Worm (Caenorhabditis elegans) whole organism, mixed stage, embryonic: Measurements from ENCODE around the gene srh-73.
"Not testable (repeated sequence)": the region's sequence is repeated elsewhere in the genome, so short reads cannot be mapped to it uniquely, and the experiment has no call there.

ENCODE experiments used
- M03D4.4 ChIP-seq: sonication (generic microtip); optimal IDR thresholded peaks from 2 replicates; lab custom pipeline; 2017; ENCODE audit warnings: mild to moderate bottlenecking, missing genetic modification characterization, missing compliant biosample characterization
- bed-3 ChIP-seq: fragments of 200-800 bp; sonication (Bioruptor generic); optimal IDR thresholded peaks from 3 replicates; lab custom pipeline; 2018; ENCODE audit warnings: mild to moderate bottlenecking, missing genetic modification characterization, moderate library complexity, missing compliant biosample characterization
- blmp-1 ChIP-seq: fragments of 150-350 bp; optimal IDR thresholded peaks from 2 replicates; lab custom pipeline; 2014; ENCODE audit warnings: missing biosample characterization, missing genetic modification characterization
- ceh-39 ChIP-seq: fragments of 150-350 bp; optimal IDR thresholded peaks from 2 replicates; lab custom pipeline; 2014; ENCODE audit warnings: missing biosample characterization, missing genetic modification characterization
- ceh-43 ChIP-seq: fragments of 200-800 bp; sonication (Bioruptor generic); optimal IDR thresholded peaks from 2 replicates; lab custom pipeline; 2018; ENCODE audit warnings: mild to moderate bottlenecking, missing genetic modification characterization, moderate library complexity, missing compliant biosample characterization
- ceh-83 ChIP-seq: fragments of 200-800 bp; sonication (Bioruptor generic); optimal IDR thresholded peaks from 2 replicates; lab custom pipeline; 2018; ENCODE audit warnings: mild to moderate bottlenecking, missing genetic modification characterization, missing compliant biosample characterization
- ces-1 ChIP-seq: fragments of 150-350 bp; optimal IDR thresholded peaks from 2 replicates; lab custom pipeline; 2014; ENCODE audit warnings: missing biosample characterization, missing genetic modification reagents, missing genetic modification characterization
- drap-1 ChIP-seq: fragments of 200-800 bp; sonication (Bioruptor generic); optimal IDR thresholded peaks from 3 replicates; lab custom pipeline; 2018; ENCODE audit warnings: mild to moderate bottlenecking, missing genetic modification characterization, missing compliant biosample characterization
- elt-1 ChIP-seq: sonication (generic microtip); optimal IDR thresholded peaks from 2 replicates; lab custom pipeline; 2017; ENCODE audit warnings: missing genetic modification characterization, mild to moderate bottlenecking, missing compliant biosample characterization, antibody characterized with exemption, moderate library complexity, borderline replicate concordance; ENCODE audit not compliant: insufficient read depth
- elt-3 ChIP-seq: fragments of 150-350 bp; optimal IDR thresholded peaks from 2 replicates; lab custom pipeline; 2014; ENCODE audit warnings: missing biosample characterization, missing genetic modification characterization
- flh-1 ChIP-seq: fragments of 200-800 bp; sonication (Bioruptor generic); optimal IDR thresholded peaks from 2 replicates; lab custom pipeline; 2018; ENCODE audit warnings: mild to moderate bottlenecking, missing genetic modification characterization, moderate library complexity, missing compliant biosample characterization
- ham-2 ChIP-seq: fragments of 200-800 bp; sonication (Bioruptor generic); optimal IDR thresholded peaks from 2 replicates; lab custom pipeline; 2018; ENCODE audit warnings: mild to moderate bottlenecking, missing genetic modification characterization, missing compliant biosample characterization
- hlh-1 ChIP-seq: fragments of 150-350 bp; optimal IDR thresholded peaks from 2 replicates; lab custom pipeline; 2014; ENCODE audit warnings: missing biosample characterization, missing genetic modification reagents, missing genetic modification characterization
- lin-13 ChIP-seq: fragments of 150-350 bp; optimal IDR thresholded peaks from 2 replicates; lab custom pipeline; 2014; ENCODE audit warnings: missing biosample characterization, missing genetic modification characterization
- lin-32 ChIP-seq: fragments of 200-800 bp; sonication (Bioruptor generic); optimal IDR thresholded peaks from 2 replicates; lab custom pipeline; 2018; ENCODE audit warnings: mild to moderate bottlenecking, missing genetic modification characterization, missing compliant biosample characterization
- mep-1 ChIP-seq: fragments of 150-350 bp; optimal IDR thresholded peaks from 2 replicates; lab custom pipeline; 2017; ENCODE audit warnings: missing biosample characterization, missing genetic modification reagents, missing genetic modification characterization, inconsistent platforms
- mls-2 ChIP-seq: sonication (generic microtip); optimal IDR thresholded peaks from 2 replicates; lab custom pipeline; 2016; ENCODE audit warnings: mild to moderate bottlenecking, missing genetic modification characterization, moderate library complexity, missing compliant biosample characterization
- nhr-12 ChIP-seq: fragments of 150-350 bp; optimal IDR thresholded peaks from 2 replicates; lab custom pipeline; 2014; ENCODE audit warnings: missing biosample characterization, missing genetic modification characterization
- nhr-2 ChIP-seq: fragments of 150-350 bp; optimal IDR thresholded peaks from 2 replicates; lab custom pipeline; 2014; ENCODE audit warnings: missing biosample characterization, missing genetic modification characterization
- nhr-237 ChIP-seq: fragments of 150-350 bp; optimal IDR thresholded peaks from 2 replicates; lab custom pipeline; 2014; ENCODE audit warnings: missing biosample characterization, missing genetic modification characterization
- nhr-28 ChIP-seq: fragments of 150-350 bp; optimal IDR thresholded peaks from 2 replicates; lab custom pipeline; 2014; ENCODE audit warnings: missing biosample characterization, missing genetic modification characterization
- nhr-76 ChIP-seq: sonication (generic microtip); optimal IDR thresholded peaks from 2 replicates; lab custom pipeline; 2017; ENCODE audit warnings: missing biosample characterization, missing genetic modification characterization
- pha-4 ChIP-seq: fragments of 150-350 bp; optimal IDR thresholded peaks from 2 replicates; lab custom pipeline; 2018; ENCODE audit warnings: missing biosample characterization, missing genetic modification reagents, missing genetic modification characterization
- sem-2 ChIP-seq: fragments of 200-800 bp; sonication (Bioruptor generic); optimal IDR thresholded peaks from 2 replicates; lab custom pipeline; 2018; ENCODE audit warnings: mild to moderate bottlenecking, missing genetic modification characterization, missing compliant biosample characterization
- snpc-4 ChIP-seq: fragments of 150-350 bp; optimal IDR thresholded peaks from 2 replicates; lab custom pipeline; 2014; ENCODE audit warnings: missing biosample characterization, missing genetic modification characterization
- sptf-1 ChIP-seq: sonication (generic microtip); optimal IDR thresholded peaks from 2 replicates; lab custom pipeline; 2017; ENCODE audit warnings: mild to moderate bottlenecking, missing genetic modification characterization, moderate library complexity, missing compliant biosample characterization
- tbx-8 ChIP-seq: fragments of 200-800 bp; sonication (Bioruptor generic); optimal IDR thresholded peaks from 2 replicates; lab custom pipeline; 2018; ENCODE audit warnings: mild to moderate bottlenecking, missing genetic modification characterization, moderate library complexity, missing compliant biosample characterization
- unc-120 ChIP-seq: sonication (generic microtip); optimal IDR thresholded peaks from 2 replicates; lab custom pipeline; 2017; ENCODE audit warnings: missing genetic modification characterization, missing compliant biosample characterization; ENCODE audit not compliant: poor library complexity, severe bottlenecking
- unc-39 ChIP-seq: fragments of 150-350 bp; optimal IDR thresholded peaks from 2 replicates; lab custom pipeline; 2014; ENCODE audit warnings: missing biosample characterization, missing genetic modification characterization
- unc-62 ChIP-seq: fragments of 150-350 bp; optimal IDR thresholded peaks from 2 replicates; lab custom pipeline; 2014; ENCODE audit warnings: missing biosample characterization, missing genetic modification reagents, missing genetic modification characterization
- zip-8 ChIP-seq: fragments of 150-350 bp; optimal IDR thresholded peaks from 2 replicates; lab custom pipeline; 2014; ENCODE audit warnings: missing biosample characterization, missing genetic modification characterization
- ztf-11 ChIP-seq: fragments of 150-350 bp; optimal IDR thresholded peaks from 2 replicates; lab custom pipeline; 2014; ENCODE audit warnings: missing biosample characterization, missing genetic modification characterization

Gene srh-73

ce11 chrII:12530958-12531357 is 19.0 kb downstream of the srh-73 start, which contains the start of gene srx-120:
Gene srx-120, plus strand, starts transcription at chrII:12531258.
- TF ChIP-seq nhr-2 (no peak), M03D4.4 (tag; lab: Kevin White, UChicago) (no peak), nhr-12 (tag; lab: Kevin White, UChicago) (no peak), ham-2 (GFP tag; lab: Kevin White, UChicago) (no peak), nhr-76 (tag; lab: Kevin White, UChicago) (no peak), mls-2 (no peak), mep-1 (tag; lab: Kevin White, UChicago) (no peak), snpc-4 (tag; lab: Kevin White, UChicago) (no peak), nhr-28 (tag; lab: Kevin White, UChicago) (no peak), hlh-1 (tag; lab: Kevin White, UChicago) (no peak), lin-13 (tag; lab: Kevin White, UChicago) (no peak), sem-2 (GFP tag; lab: Kevin White, UChicago) (no peak), zip-8 (no peak), ceh-39 (tag; lab: Kevin White, UChicago) (no peak), nhr-237 (no peak), ceh-43 (GFP tag; lab: Kevin White, UChicago) (no peak), ces-1 (no peak), elt-3 (no peak)

- TF ChIP-seq drap-1 (GFP tag; lab: Kevin White, UChicago): no peak
- no peak for TF ChIP-seq sem-2 (GFP tag; lab: Kevin White, UChicago)
- TF ChIP-seq, all 35 proteins: peak for 0
Observed at ce11 chrII:12535297-12535803, 23.4 kb downstream of the srh-73 start, which contains the start of gene nimk-1. Gene nimk-1, plus strand, starts transcription at chrII:12535753.

ce11 chrII:12536203-12536602 is 24.2 kb downstream of the srh-73 start, which contains the start of gene F49C5.3:
Gene F49C5.3, plus strand, starts transcription at chrII:12536503.
- TF ChIP-seq snpc-4 (tag; lab: Kevin White, UChicago); M03D4.4 (tag; lab: Kevin White, UChicago); lin-32 (GFP tag; lab: Kevin White, UChicago): not testable (repeated sequence)

ce11 chrII:12539395-12539794 is 27.4 kb downstream of the srh-73 start:
- no peak for TF ChIP-seq ceh-83 (GFP tag; lab: Kevin White, UChicago)
- TF ChIP-seq tbx-8 (GFP tag; lab: Kevin White, UChicago): no peak
- TF ChIP-seq ceh-43 (GFP tag; lab: Kevin White, UChicago): no peak
- TF ChIP-seq nhr-237: no peak
- no peak for TF ChIP-seq ztf-11
- TF ChIP-seq hlh-1 (tag; lab: Kevin White, UChicago): no peak
- no peak for TF ChIP-seq nhr-28 (tag; lab: Kevin White, UChicago)
- no peak for TF ChIP-seq blmp-1 (tag; lab: Kevin White, UChicago)
- TF ChIP-seq unc-62 (GFP tag; lab: Kevin White, UChicago): no peak

ce11 chrII:12542594-12542997 is 30.6 kb downstream of the srh-73 start:
- TF ChIP-seq zip-8 (no peak), bed-3 (GFP tag; lab: Kevin White, UChicago) (no peak), nhr-28 (tag; lab: Kevin White, UChicago) (no peak), sem-2 (GFP tag; lab: Kevin White, UChicago) (no peak), nhr-76 (tag; lab: Kevin White, UChicago) (no peak), unc-39 (no peak), mep-1 (tag; lab: Kevin White, UChicago) (no peak), sptf-1 (tag; lab: Kevin White, UChicago) (no peak), unc-62 (GFP tag; lab: Kevin White, UChicago) (no peak), drap-1 (GFP tag; lab: Kevin White, UChicago) (no peak), pha-4 (no peak)

- TF ChIP-seq nhr-237 (no peak), lin-13 (tag; lab: Kevin White, UChicago) (no peak), ztf-11 (no peak), sem-2 (GFP tag; lab: Kevin White, UChicago) (no peak), flh-1 (GFP tag; lab: Kevin White, UChicago) (no peak), hlh-1 (tag; lab: Kevin White, UChicago) (no peak), blmp-1 (tag; lab: Kevin White, UChicago) (no peak), drap-1 (GFP tag; lab: Kevin White, UChicago) (no peak), unc-120 (tag; lab: Kevin White, UChicago) (no peak), nhr-12 (tag; lab: Kevin White, UChicago) (no peak), snpc-4 (tag; lab: Kevin White, UChicago) (no peak), zip-8 (no peak), tbx-8 (GFP tag; lab: Kevin White, UChicago) (no peak), ham-2 (GFP tag; lab: Kevin White, UChicago) (no peak), nhr-76 (tag; lab: Kevin White, UChicago) (no peak), elt-1 (tag; lab: Kevin White, UChicago) (no peak), mls-2 (no peak)
- TF ChIP-seq, all 35 proteins: peak for 0
Observed at ce11 chrII:12544533-12544932, 32.6 kb downstream of the srh-73 start, which contains the start of gene F49C5.9. Gene F49C5.9, minus strand, starts transcription at chrII:12544633.
